Worm (Caenorhabditis elegans) whole organism, L3 larva: ENCODE measurements around the gene ugtp-1.

Source experiments
- egl-5 ChIP-seq: fragments of 150-350 bp; optimal IDR thresholded peaks from 2 replicates; lab custom pipeline; 2017; ENCODE audit warnings: missing biosample characterization, missing genetic modification reagents, missing genetic modification characterization, inconsistent platforms
- nhr-11 ChIP-seq: fragments of 150-350 bp; optimal IDR thresholded peaks from 2 replicates; lab custom pipeline; 2014; ENCODE audit warnings: missing biosample characterization, missing genetic modification characterization
- nhr-12 ChIP-seq: fragments of 150-350 bp; optimal IDR thresholded peaks from 2 replicates; lab custom pipeline; 2014; ENCODE audit warnings: missing biosample characterization, missing genetic modification characterization
- nhr-23 ChIP-seq: fragments of 150-350 bp; optimal IDR thresholded peaks from 2 replicates; lab custom pipeline; 2014; ENCODE audit warnings: missing biosample characterization, missing genetic modification reagents, missing genetic modification characterization
- pha-4 ChIP-seq: fragments of 150-350 bp; optimal IDR thresholded peaks from 2 replicates; lab custom pipeline; 2014; ENCODE audit warnings: missing biosample characterization, missing genetic modification reagents, missing genetic modification characterization
- snpc-4 ChIP-seq: fragments of 150-350 bp; optimal IDR thresholded peaks from 2 replicates; lab custom pipeline; 2014; ENCODE audit warnings: missing biosample characterization, missing genetic modification characterization

ce11 chrIII:8771851-8772250, 21.3 kb upstream of the ugtp-1 start, which contains the start of gene K02D10.3:
- no peak for TF ChIP-seq nhr-23 (tag; lab: Kevin White, UChicago)
- no peak for TF ChIP-seq snpc-4 (tag; lab: Kevin White, UChicago)
- no peak for TF ChIP-seq pha-4 (tag; lab: Kevin White, UChicago)
- TF ChIP-seq nhr-12 (tag; lab: Kevin White, UChicago) = no peak
- no peak for TF ChIP-seq egl-5 (tag; lab: Kevin White, UChicago)
- no peak for TF ChIP-seq nhr-11 (tag; lab: Kevin White, UChicago)
